Worm (Caenorhabditis elegans) whole organism, early embryonic: ENCODE results near the gene AC3.5.

ENCODE experiments used
- F13C5.2 ChIP-seq: sonication (generic microtip); optimal IDR thresholded peaks from 2 replicates; lab custom pipeline; 2017; ENCODE audit warnings: mild to moderate bottlenecking, missing genetic modification characterization, inconsistent platforms, missing compliant biosample characterization
- aly-1 ChIP-seq: sonication (generic microtip); optimal IDR thresholded peaks from 2 replicates; lab custom pipeline; 2016; ENCODE audit warnings: missing genetic modification characterization, missing compliant biosample characterization
- ama-1 ChIP-seq: fragments of 150-350 bp; optimal IDR thresholded peaks from 2 replicates; lab custom pipeline; 2014
- ceh-13 ChIP-seq: fragments of 200-800 bp; sonication (Bioruptor generic); optimal IDR thresholded peaks from 2 replicates; lab custom pipeline; 2018; ENCODE audit warnings: mild to moderate bottlenecking, missing genetic modification characterization, missing compliant biosample characterization
- ceh-36 ChIP-seq: sonication (generic microtip); optimal IDR thresholded peaks from 2 replicates; lab custom pipeline; 2016; ENCODE audit warnings: missing genetic modification characterization, inconsistent platforms, missing compliant biosample characterization
- hmbx-1 ChIP-seq: sonication (generic microtip); optimal IDR thresholded peaks from 2 replicates; lab custom pipeline; 2016; ENCODE audit warnings: mild to moderate bottlenecking, missing genetic modification characterization, missing compliant biosample characterization
- hmg-4 ChIP-seq: fragments of 200-800 bp; sonication (Bioruptor generic); optimal IDR thresholded peaks from 2 replicates; lab custom pipeline; 2018; ENCODE audit warnings: mild to moderate bottlenecking, missing genetic modification characterization, missing compliant biosample characterization
- hnd-1 ChIP-seq: sonication (generic microtip); optimal IDR thresholded peaks from 2 replicates; lab custom pipeline; 2016; ENCODE audit warnings: missing genetic modification characterization, missing compliant biosample characterization
- pes-1 ChIP-seq: fragments of 200-800 bp; sonication (Bioruptor generic); IDR thresholded peaks from 2 replicates; pipeline ENCODE4 v1.3.6; 2022; ENCODE audit warnings: missing genetic modification reagents, missing genetic modification characterization, missing compliant biosample characterization
- sea-1 ChIP-seq: fragments of 200-800 bp; sonication (Bioruptor generic); conservative IDR thresholded peaks from 2 replicates; pipeline ENCODE4 v1.3.6; 2022; ENCODE audit warnings: missing genetic modification characterization, missing compliant biosample characterization
- tbx-37 ChIP-seq: fragments of 200-800 bp; sonication (Bioruptor generic); conservative IDR thresholded peaks from 2 replicates; pipeline ENCODE4 v1.3.6; 2022; ENCODE audit warnings: missing genetic modification reagents, missing genetic modification characterization, missing compliant biosample characterization

ce11 chrV:10416925-10417324, 28.6 kb downstream of the AC3.5 start, which contains the start of gene F15H10.10:
- TF ChIP-seq pes-1 (GFP tag; lab: Robert Waterston, UW) (no peak), ceh-36 (tag; lab: Kevin White, UChicago) (no peak), aly-1 (no peak), hmbx-1 (tag; lab: Kevin White, UChicago) (no peak), tbx-37 (GFP tag; lab: Robert Waterston, UW) (no peak), F13C5.2 (tag; lab: Kevin White, UChicago) (no peak), ceh-13 (GFP tag; lab: Kevin White, UChicago) (no peak), hnd-1 (no peak), hmg-4 (GFP tag; lab: Kevin White, UChicago) (no peak), sea-1 (GFP tag; lab: Robert Waterston, UW) (no peak), ama-1 (no peak)
